Fruit fly (Drosophila melanogaster): ENCODE results near the gene CG11537.
A peak's percentile ranks its signal among the peaks of the same experiment; 100 is the strongest.

CG11537 gene

dm6 chr3L:3078398-3079155 is 64.7 kb downstream of the CG11537 start (continued):
- peak; percentile 10 for TF ChIP-seq CG17385 (GFP tag; optimal IDR thresholded peaks at IDR 0.05)
- TF ChIP-seq NK7.1 (GFP tag; optimal IDR thresholded peaks at IDR 0.05): no peak
- TF ChIP-seq bigmax (GFP tag; optimal IDR thresholded peaks at IDR 0.05): no peak
- TF ChIP-seq CG8478 (optimal IDR thresholded peaks at IDR 0.05): no peak
- no peak for TF ChIP-seq ftz-f1 (GFP tag; optimal IDR thresholded peaks at IDR 0.05)
- peak; percentile 78 for TF ChIP-seq sens (GFP tag)
- no peak for TF ChIP-seq psq (GFP tag; optimal IDR thresholded peaks at IDR 0.05)
- no peak for TF ChIP-seq wor (GFP tag; IDR thresholded peaks at IDR 0.05)
- TF ChIP-seq fd3F (GFP tag; optimal IDR thresholded peaks at IDR 0.05): peak; percentile 35
- no peak for TF ChIP-seq Atf-2 (GFP tag; optimal IDR thresholded peaks at IDR 0.05)
- TF ChIP-seq CG9727 (GFP tag; optimal IDR thresholded peaks at IDR 0.05): peak; percentile 44
- 0 out of 3 replicates have a peak, but pooled peaks have one; percentile 20 for TF ChIP-seq CG11093 (GFP tag; IDR thresholded peaks at IDR 0.05)
- no peak for TF ChIP-seq Kr (GFP tag; optimal IDR thresholded peaks at IDR 0.05)
- 0 out of 2 replicates have a peak, but pooled peaks have one; percentile 41 for TF ChIP-seq seq (GFP tag; IDR thresholded peaks at IDR 0.05)
- TF ChIP-seq Dref (GFP tag; IDR thresholded peaks at IDR 0.05): no peak
- TF ChIP-seq Hr51 (GFP tag; optimal IDR thresholded peaks at IDR 0.05): peak in 1 of 2 experiments; percentile 47
- peak; percentile 33 for TF ChIP-seq CG3407 (GFP tag; optimal IDR thresholded peaks at IDR 0.05)
- peak; percentile 23 for TF ChIP-seq CG9817 (tag; optimal IDR thresholded peaks at IDR 0.05)
- no peak for TF ChIP-seq Max (GFP tag; optimal IDR thresholded peaks at IDR 0.05)
- TF ChIP-seq CG43689 (GFP tag; IDR thresholded peaks at IDR 0.05): no peak
- TF ChIP-seq CG33557 (GFP tag; optimal IDR thresholded peaks at IDR 0.05): no peak
- TF ChIP-seq Mad (GFP tag; optimal IDR thresholded peaks at IDR 0.05): no peak
- TF ChIP-seq Dad (GFP tag; optimal IDR thresholded peaks at IDR 0.05): no peak
- peak; percentile 55 for TF ChIP-seq CG3281 (GFP tag; optimal IDR thresholded peaks at IDR 0.05)
- peak; percentile 48 for TF ChIP-seq fd96Cb (tag; optimal IDR thresholded peaks at IDR 0.05)
- TF ChIP-seq MESR4 (GFP tag; optimal IDR thresholded peaks at IDR 0.05): no peak
- no peak for TF ChIP-seq CG2202 (tag; optimal IDR thresholded peaks at IDR 0.05)
- TF ChIP-seq D19B (GFP tag; optimal IDR thresholded peaks at IDR 0.05): no peak
- TF ChIP-seq CG31388 (GFP tag; optimal IDR thresholded peaks at IDR 0.05): no peak
- TF ChIP-seq Opbp (GFP tag; IDR thresholded peaks at IDR 0.05; ENCODE audit: partially characterized antibody): no peak
- TF ChIP-seq CG8359 (GFP tag; optimal IDR thresholded peaks at IDR 0.05; ENCODE audit: borderline replicate concordance): no peak
- no peak for TF ChIP-seq wdn (GFP tag; IDR thresholded peaks at IDR 0.05)
- no peak for TF ChIP-seq Mrtf (GFP tag; IDR thresholded peaks at IDR 0.05)
- no peak for TF ChIP-seq CG10959 (GFP tag; IDR thresholded peaks at IDR 0.05)
- no peak for TF ChIP-seq CG14667 (GFP tag; IDR thresholded peaks at IDR 0.05)
- TF ChIP-seq kni (GFP tag; optimal IDR thresholded peaks at IDR 0.05): peak; percentile 39
- TF ChIP-seq esg (GFP tag; conservative IDR thresholded peaks at IDR 0.05): peak; percentile 14; the same call in 1 of the 2 replicates
- TF ChIP-seq CG3163 (GFP tag; optimal IDR thresholded peaks at IDR 0.05): peak; percentile 5
- no peak for TF ChIP-seq al (GFP tag; IDR thresholded peaks at IDR 0.05)
- no peak for TF ChIP-seq trem (tag; optimal IDR thresholded peaks at IDR 0.05)
- no peak for TF ChIP-seq eyg (GFP tag; optimal IDR thresholded peaks at IDR 0.05)
- TF ChIP-seq Deaf1 (tag; optimal IDR thresholded peaks at IDR 0.05): peak; percentile 1
- peak; percentile 31 for TF ChIP-seq CG17359 (tag; optimal IDR thresholded peaks at IDR 0.05)
- no peak for TF ChIP-seq CG4617 (GFP tag; optimal IDR thresholded peaks at IDR 0.05; ENCODE audit: borderline replicate concordance)
- no peak for TF ChIP-seq Usf (GFP tag; optimal IDR thresholded peaks at IDR 0.05)
- no peak for TF ChIP-seq CG12942 (GFP tag; optimal IDR thresholded peaks at IDR 0.05)
- TF ChIP-seq so (GFP tag; IDR thresholded peaks at IDR 0.05): peak; percentile 66; the same call in 2 of the 3 replicates
- TF ChIP-seq zen (tag; optimal IDR thresholded peaks at IDR 0.05): no peak
- TF ChIP-seq Scr (GFP tag; IDR thresholded peaks at IDR 0.05; ENCODE audit: partially characterized antibody): no peak
- peak; percentile 50 for TF ChIP-seq CG10543 (GFP tag; optimal IDR thresholded peaks at IDR 0.05)

All from whole organism, embryonic.